Worm (Caenorhabditis elegans): ENCODE measurements around the gene Y27F2A.9.
"Not testable (repeated sequence)": the region's sequence is repeated elsewhere in the genome, so short reads cannot be mapped to it uniquely, and the experiment has no call there.

Gene Y27F2A.9

ce11 chrII:3203415-3203814 is 12.0 kb upstream of the Y27F2A.9 start, which contains the start of gene sri-50:
sri-50 (plus strand) TSS chrII:3203715.
- TF ChIP-seq elt-1 (tag; optimal IDR thresholded peaks at IDR 0.05) (no peak), nhr-10 (tag; optimal IDR thresholded peaks at IDR 0.05) (no peak), gmeb-1 (tag; optimal IDR thresholded peaks at IDR 0.05) (no peak), nhr-129 (tag; optimal IDR thresholded peaks at IDR 0.05) (no peak), sma-3 (GFP tag; optimal IDR thresholded peaks at IDR 0.05) (no peak), ceh-82 (tag; optimal IDR thresholded peaks at IDR 0.05) (no peak), sma-9 (GFP tag; optimal IDR thresholded peaks at IDR 0.05) (no peak), sma-9 (tag; optimal IDR thresholded peaks at IDR 0.05) (no peak), alr-1 (tag; optimal IDR thresholded peaks at IDR 0.05) (no peak)

ce11 chrII:3202519-3202918 is 11.1 kb upstream of the Y27F2A.9 start, which contains the start of gene sri-53:
sri-53 (minus strand) TSS chrII:3202619.
- TF ChIP-seq skn-1 (tag; optimal IDR thresholded peaks at IDR 0.05) (no peak), nhr-11 (tag; optimal IDR thresholded peaks at IDR 0.05) (no peak), crh-2 (tag; optimal IDR thresholded peaks at IDR 0.05) (no peak), ceh-82 (tag; optimal IDR thresholded peaks at IDR 0.05) (no peak), mab-5 (tag; optimal IDR thresholded peaks at IDR 0.05) (no peak), fos-1 (tag; optimal IDR thresholded peaks at IDR 0.05) (no peak), gmeb-1 (tag; optimal IDR thresholded peaks at IDR 0.05) (no peak), mbf-1 (tag; optimal IDR thresholded peaks at IDR 0.05) (no peak), nhr-21 (tag; optimal IDR thresholded peaks at IDR 0.05) (no peak), Y55F3AM.14 (GFP tag; optimal IDR thresholded peaks at IDR 0.05) (no peak), C34F6.9 (tag; optimal IDR thresholded peaks at IDR 0.05) (no peak), zag-1 (tag; optimal IDR thresholded peaks at IDR 0.05) (no peak), nhr-10 (tag; optimal IDR thresholded peaks at IDR 0.05) (no peak), ZK546.5 (tag; optimal IDR thresholded peaks at IDR 0.05) (no peak), nhr-77 (tag; optimal IDR thresholded peaks at IDR 0.05) (no peak), nhr-23 (tag; optimal IDR thresholded peaks at IDR 0.05) (no peak)

ce11 chrII:3201242-3201641 is 9.8 kb upstream of the Y27F2A.9 start, which contains the start of gene sri-48:
sri-48 (minus strand) TSS chrII:3201342.
- TF ChIP-seq skn-1 (tag; optimal IDR thresholded peaks at IDR 0.05); mdl-1 (tag; optimal IDR thresholded peaks at IDR 0.05); blmp-1 (tag; optimal IDR thresholded peaks at IDR 0.05; ENCODE audit: insufficient read depth): not testable (repeated sequence)

ce11 chrII:3198998-3199397 is 7.6 kb upstream of the Y27F2A.9 start, which contains the start of gene sri-51:
sri-51 (minus strand) TSS chrII:3199098.
- TF ChIP-seq ztf-4 (tag; optimal IDR thresholded peaks at IDR 0.05) (no peak), elt-1 (tag; optimal IDR thresholded peaks at IDR 0.05) (no peak), ceh-16 (tag; optimal IDR thresholded peaks at IDR 0.05) (no peak), C34F6.9 (tag; optimal IDR thresholded peaks at IDR 0.05) (no peak), nhr-129 (tag; optimal IDR thresholded peaks at IDR 0.05) (no peak)

- no peak for TF ChIP-seq mab-5 (tag; optimal IDR thresholded peaks at IDR 0.05)
- TF ChIP-seq ztf-1 (GFP tag; conservative IDR thresholded peaks at IDR 0.05), result no peak
- no peak for TF ChIP-seq lin-39 (tag; optimal IDR thresholded peaks at IDR 0.05)
- TF ChIP-seq mdl-1 (tag; optimal IDR thresholded peaks at IDR 0.05), result no peak
- TF ChIP-seq sem-4 (tag; optimal IDR thresholded peaks at IDR 0.05), result no peak
- TF ChIP-seq aly-2 (tag; optimal IDR thresholded peaks at IDR 0.05), result no peak
- TF ChIP-seq mbf-1 (tag; optimal IDR thresholded peaks at IDR 0.05), result no peak
- no peak for TF ChIP-seq nhr-23 (tag; optimal IDR thresholded peaks at IDR 0.05)
- no peak for TF ChIP-seq gmeb-1 (tag; optimal IDR thresholded peaks at IDR 0.05)
- TF ChIP-seq elt-1 (tag; optimal IDR thresholded peaks at IDR 0.05), result no peak
- TF ChIP-seq fos-1 (tag; optimal IDR thresholded peaks at IDR 0.05), result no peak
- TF ChIP-seq nhr-77 (tag; optimal IDR thresholded peaks at IDR 0.05), result no peak
- TF ChIP-seq lin-11 (tag; optimal IDR thresholded peaks at IDR 0.05), result no peak
- TF ChIP-seq unc-55 (GFP tag; optimal IDR thresholded peaks at IDR 0.05), result no peak
- TF ChIP-seq elt-3 (tag; optimal IDR thresholded peaks at IDR 0.05), result no peak
- TF ChIP-seq Y55F3AM.14 (GFP tag; optimal IDR thresholded peaks at IDR 0.05), result no peak
- no peak for TF ChIP-seq ztf-4 (tag; optimal IDR thresholded peaks at IDR 0.05)
- TF ChIP-seq ceh-16 (tag; optimal IDR thresholded peaks at IDR 0.05), result no peak
Observed at ce11 chrII:3196966-3197365, 5.5 kb upstream of the Y27F2A.9 start, which contains the start of gene gcy-15. gcy-15 (minus strand) TSS chrII:3197066.
